Fruit fly (Drosophila melanogaster): ENCODE results near the gene erm.

DNA sequence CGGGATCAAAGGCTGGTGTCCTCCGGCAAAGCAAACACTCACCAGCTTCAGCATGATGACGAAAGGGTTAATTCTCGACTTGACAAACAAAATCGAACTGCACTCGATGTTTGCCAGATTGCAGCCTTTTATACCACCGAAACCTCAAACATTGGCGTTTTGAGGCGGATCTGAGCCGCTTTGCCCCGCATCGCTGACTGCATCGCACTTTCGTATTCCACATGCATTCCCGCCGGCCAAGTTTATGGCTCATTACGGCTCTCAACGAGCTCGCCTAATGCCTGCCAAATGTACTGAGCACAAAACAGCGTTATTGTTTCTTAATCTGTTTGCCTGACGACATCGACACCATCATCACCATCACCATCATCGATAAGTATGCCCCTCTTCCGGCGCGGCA is 36.9 kb upstream of the erm start, which contains the start of gene CG15353:
- TF ChIP-seq CG1620 (GFP tag; optimal IDR thresholded peaks at IDR 0.05) (no peak), CG11617 (GFP tag; optimal IDR thresholded peaks at IDR 0.05) (no peak), toe (GFP tag; optimal IDR thresholded peaks at IDR 0.05) (no peak), CG5204 (GFP tag; optimal IDR thresholded peaks at IDR 0.05) (no peak), Hr96 (GFP tag; optimal IDR thresholded peaks at IDR 0.05) (no peak), Mnt (GFP tag; optimal IDR thresholded peaks at IDR 0.05) (no peak), Crg-1 (GFP tag; optimal IDR thresholded peaks at IDR 0.05) (no peak), CG7045 (GFP tag; optimal IDR thresholded peaks at IDR 0.05) (no peak), bab1 (GFP tag; optimal IDR thresholded peaks at IDR 0.05) (no peak), ovo (GFP tag; optimal IDR thresholded peaks at IDR 0.05) (no peak), CG33017 (tag; optimal IDR thresholded peaks at IDR 0.05) (no peak), tj (GFP tag; optimal IDR thresholded peaks at IDR 0.05) (no peak), Clk (GFP tag; optimal IDR thresholded peaks at IDR 0.05) (no peak), cnc (optimal IDR thresholded peaks at IDR 0.05) (no peak)
